Worm (Caenorhabditis elegans) whole organism, L1 larva: ENCODE data around the gene etc-1.

Experiments used
- C16A3.4 ChIP-seq: fragments of 150-350 bp; optimal IDR thresholded peaks from 2 replicates; lab custom pipeline; 2014; ENCODE audit warnings: missing biosample characterization, missing genetic modification characterization
- F16B12.6 ChIP-seq: fragments of 150-350 bp; optimal IDR thresholded peaks from 2 replicates; lab custom pipeline; 2014; ENCODE audit warnings: missing biosample characterization, missing genetic modification characterization
- aha-1 ChIP-seq: fragments of 150-350 bp; optimal IDR thresholded peaks from 2 replicates; lab custom pipeline; 2014; ENCODE audit warnings: missing biosample characterization, missing genetic modification characterization
- blmp-1 ChIP-seq: fragments of 150-350 bp; optimal IDR thresholded peaks from 2 replicates; lab custom pipeline; 2014; ENCODE audit warnings: missing biosample characterization, missing genetic modification characterization
- ceh-63 ChIP-seq: fragments of 200-800 bp; sonication (Bioruptor generic); optimal IDR thresholded peaks from 2 replicates; lab custom pipeline; 2018; ENCODE audit warnings: mild to moderate bottlenecking, missing genetic modification characterization, missing compliant biosample characterization
- ceh-82 ChIP-seq, 3 experiments: fragments of 150-350 bp in 1 of 3; sonication (generic microtip) in 2 of 3; optimal IDR thresholded peaks; 2 replicates each; lab custom pipeline; 2014 to 2017; ENCODE audit warnings: missing biosample characterization in 3 of 3, missing genetic modification characterization in 3 of 3
- ces-1 ChIP-seq: fragments of 150-350 bp; optimal IDR thresholded peaks from 2 replicates; lab custom pipeline; 2014; ENCODE audit warnings: missing biosample characterization, missing genetic modification reagents, missing genetic modification characterization
- dpl-1 ChIP-seq, 3 experiments: fragments of 150-350 bp in 2 of 3; sonication (generic microtip) in 1 of 3; optimal IDR thresholded peaks; 2 replicates each; lab custom pipeline; 2014 to 2017; ENCODE audit warnings: missing biosample characterization in 3 of 3, missing genetic modification characterization in 3 of 3, missing genetic modification reagents in 3 of 3
- dsc-1 ChIP-seq: sonication (generic microtip); optimal IDR thresholded peaks from 2 replicates; lab custom pipeline; 2016; ENCODE audit warnings: mild to moderate bottlenecking, missing genetic modification characterization, missing compliant biosample characterization
- efl-1 ChIP-seq, 4 experiments: fragments of 150-350 bp; optimal IDR thresholded peaks in 3 of 4; peaks in 1 of 4; 1 replicate in 1 of 4; 2 replicates in 3 of 4; lab custom pipeline; 2014; ENCODE audit warnings: missing biosample characterization in 2 of 4, missing genetic modification characterization in 2 of 4, missing genetic modification reagents in 2 of 4
- egl-27 ChIP-seq, 2 experiments: fragments of 150-350 bp in 1 of 2; sonication (generic microtip); optimal IDR thresholded peaks; 3 replicates each; lab custom pipeline; 2017 to 2018; ENCODE audit warnings: missing biosample characterization in 2 of 2, missing genetic modification characterization in 2 of 2, missing genetic modification reagents in 2 of 2
- elt-2 ChIP-seq: sonication (generic microtip); optimal IDR thresholded peaks from 2 replicates; lab custom pipeline; 2016; ENCODE audit warnings: missing genetic modification characterization, mild to moderate bottlenecking, inconsistent platforms, missing compliant biosample characterization, missing genetic modification reagents
- elt-3 ChIP-seq, 6 experiments: fragments of 150-350 bp in 1 of 6; sonication (generic microtip); optimal IDR thresholded peaks; 2 replicates each; lab custom pipeline; 2017 to 2018; ENCODE audit warnings: missing biosample characterization in 6 of 6, missing genetic modification characterization in 6 of 6, inconsistent platforms in 1 of 6
- ets-5 ChIP-seq: fragments of 200-800 bp; sonication (Bioruptor generic); IDR thresholded peaks from 2 replicates; pipeline ENCODE4 v1.3.6; 2022; ENCODE audit warnings: missing genetic modification characterization, missing compliant biosample characterization
- fkh-4 ChIP-seq: sonication (generic microtip); optimal IDR thresholded peaks from 2 replicates; lab custom pipeline; 2016; ENCODE audit warnings: missing compliant biosample characterization, missing genetic modification characterization, borderline replicate concordance
- fkh-8 ChIP-seq: sonication (generic microtip); optimal IDR thresholded peaks from 2 replicates; lab custom pipeline; 2016; ENCODE audit warnings: mild to moderate bottlenecking, missing genetic modification characterization, missing compliant biosample characterization
- fos-1 ChIP-seq: fragments of 150-350 bp; optimal IDR thresholded peaks from 2 replicates; lab custom pipeline; 2014; ENCODE audit warnings: missing biosample characterization, missing genetic modification characterization
- grh-1 ChIP-seq: fragments of 200-800 bp; sonication (Bioruptor generic); IDR thresholded peaks from 2 replicates; pipeline ENCODE4 v1.3.6; 2022; ENCODE audit warnings: missing genetic modification reagents, missing genetic modification characterization, missing compliant biosample characterization
- hlh-17 ChIP-seq: fragments of 200-800 bp; sonication (Bioruptor generic); optimal IDR thresholded peaks from 2 replicates; lab custom pipeline; 2018; ENCODE audit warnings: missing genetic modification characterization, mild to moderate bottlenecking, missing compliant biosample characterization, moderate library complexity, borderline replicate concordance
- hlh-4 ChIP-seq: sonication (generic microtip); optimal IDR thresholded peaks from 2 replicates; lab custom pipeline; 2016; ENCODE audit warnings: mild to moderate bottlenecking, missing genetic modification characterization, missing compliant biosample characterization
- hpl-2 ChIP-seq: fragments of 150-350 bp; optimal IDR thresholded peaks from 2 replicates; lab custom pipeline; 2014; ENCODE audit warnings: missing biosample characterization, missing genetic modification reagents, missing genetic modification characterization
- lin-14 ChIP-seq: fragments of 200-800 bp; sonication (Bioruptor generic); optimal IDR thresholded peaks from 2 replicates; lab custom pipeline; 2018; ENCODE audit warnings: mild to moderate bottlenecking, missing genetic modification characterization, moderate library complexity, missing compliant biosample characterization
- lin-15B ChIP-seq: fragments of 150-350 bp; sonication (generic microtip); optimal IDR thresholded peaks from 3 replicates; lab custom pipeline; 2014; ENCODE audit warnings: missing biosample characterization, missing genetic modification characterization
- lin-35 ChIP-seq, 2 experiments: fragments of 150-350 bp; optimal IDR thresholded peaks; 2 replicates each; lab custom pipeline; 2014; ENCODE audit warnings: missing biosample characterization in 2 of 2, missing genetic modification characterization in 2 of 2, missing genetic modification reagents in 2 of 2
- lin-39 ChIP-seq: fragments of 150-350 bp; optimal IDR thresholded peaks from 2 replicates; lab custom pipeline; 2014; ENCODE audit warnings: missing biosample characterization, missing genetic modification reagents, missing genetic modification characterization
- lir-3 ChIP-seq: sonication (generic microtip); optimal IDR thresholded peaks from 2 replicates; lab custom pipeline; 2016; ENCODE audit warnings: mild to moderate bottlenecking, missing genetic modification characterization, moderate library complexity, missing compliant biosample characterization; ENCODE audit not compliant: poor library complexity
- lsy-2 ChIP-seq, 2 experiments: fragments of 150-350 bp; optimal IDR thresholded peaks; 2 replicates each; lab custom pipeline; 2014; ENCODE audit warnings: missing biosample characterization in 2 of 2, missing genetic modification characterization in 2 of 2
- mep-1 ChIP-seq: fragments of 150-350 bp; optimal IDR thresholded peaks from 2 replicates; lab custom pipeline; 2014; ENCODE audit warnings: missing biosample characterization, missing genetic modification characterization
- nhr-11 ChIP-seq: fragments of 150-350 bp; optimal IDR thresholded peaks from 2 replicates; lab custom pipeline; 2014; ENCODE audit warnings: missing biosample characterization, missing genetic modification characterization
- nhr-19 ChIP-seq: fragments of 200-800 bp; sonication (Bioruptor generic); conservative IDR thresholded peaks from 2 replicates; pipeline ENCODE4 v1.3.6; 2022; ENCODE audit warnings: missing genetic modification characterization, missing compliant biosample characterization
- nhr-71 ChIP-seq: sonication (generic microtip); optimal IDR thresholded peaks from 2 replicates; lab custom pipeline; 2016; ENCODE audit warnings: mild to moderate bottlenecking, missing genetic modification characterization, moderate library complexity, missing compliant biosample characterization
- nhr-85 ChIP-seq: sonication (generic microtip); peaks from one replicate; lab custom pipeline; 2016; ENCODE audit warnings: missing genetic modification characterization, inconsistent platforms, missing compliant biosample characterization
- pax-3 ChIP-seq: fragments of 200-800 bp; sonication (Bioruptor generic); optimal IDR thresholded peaks from 2 replicates; lab custom pipeline; 2018; ENCODE audit warnings: mild to moderate bottlenecking, missing genetic modification characterization, moderate library complexity, missing compliant biosample characterization
- snpc-4 ChIP-seq: fragments of 150-350 bp; optimal IDR thresholded peaks from 2 replicates; lab custom pipeline; 2014; ENCODE audit warnings: missing biosample characterization, missing genetic modification characterization
- sup-37 ChIP-seq: fragments of 200-800 bp; sonication (Bioruptor generic); optimal IDR thresholded peaks from 2 replicates; lab custom pipeline; 2018; ENCODE audit warnings: mild to moderate bottlenecking, missing genetic modification characterization, missing compliant biosample characterization
- tlp-1 ChIP-seq: fragments of 150-350 bp; optimal IDR thresholded peaks from 2 replicates; lab custom pipeline; 2014; ENCODE audit warnings: missing biosample characterization, missing genetic modification characterization
- xbp-1 ChIP-seq: sonication (generic microtip); optimal IDR thresholded peaks from 2 replicates; lab custom pipeline; 2016; ENCODE audit warnings: missing genetic modification characterization, missing compliant biosample characterization
- zag-1 ChIP-seq: fragments of 150-350 bp; optimal IDR thresholded peaks from 2 replicates; lab custom pipeline; 2014; ENCODE audit warnings: missing biosample characterization, missing genetic modification characterization
- zip-4 ChIP-seq: fragments of 200-800 bp; sonication (Bioruptor generic); optimal IDR thresholded peaks from 2 replicates; lab custom pipeline; 2018; ENCODE audit warnings: mild to moderate bottlenecking, missing genetic modification characterization, moderate library complexity, missing compliant biosample characterization
- ztf-11 ChIP-seq, 2 experiments: sonication (generic microtip); optimal IDR thresholded peaks; 2 replicates each; lab custom pipeline; 2016 to 2017; ENCODE audit warnings: missing genetic modification characterization in 2 of 2, missing biosample characterization in 1 of 2, missing compliant biosample characterization in 1 of 2

etc-1 gene

ce11 chrII:8641131-8641530 is 23.5 kb upstream of the etc-1 start, which contains the start of gene D2085.7 (continued):
- no peak for TF ChIP-seq aha-1 (tag; lab: Kevin White, UChicago)
- no peak for TF ChIP-seq ceh-82 (tag; optimal IDR thresholded peaks at IDR 0.05; lab: Kevin White, UChicago)
- no peak for TF ChIP-seq zag-1 (tag; lab: Kevin White, UChicago)
- TF ChIP-seq ztf-11 (tag; optimal IDR thresholded peaks at IDR 0.05; lab: Kevin White, UChicago): no peak
- no peak for TF ChIP-seq nhr-11 (tag; lab: Kevin White, UChicago)
- TF ChIP-seq, all 84 proteins: peak for 6

- TF ChIP-seq blmp-1 (tag; lab: Kevin White, UChicago) (peak; percentile 83), lin-14 (peak; percentile 13), xbp-1 (tag; lab: Kevin White, UChicago) (no peak)
- TF ChIP-seq, all 84 proteins: peak for 2
Measured at ce11 chrII:8642376-8642775, 22.3 kb upstream of the etc-1 start.

DNA sequence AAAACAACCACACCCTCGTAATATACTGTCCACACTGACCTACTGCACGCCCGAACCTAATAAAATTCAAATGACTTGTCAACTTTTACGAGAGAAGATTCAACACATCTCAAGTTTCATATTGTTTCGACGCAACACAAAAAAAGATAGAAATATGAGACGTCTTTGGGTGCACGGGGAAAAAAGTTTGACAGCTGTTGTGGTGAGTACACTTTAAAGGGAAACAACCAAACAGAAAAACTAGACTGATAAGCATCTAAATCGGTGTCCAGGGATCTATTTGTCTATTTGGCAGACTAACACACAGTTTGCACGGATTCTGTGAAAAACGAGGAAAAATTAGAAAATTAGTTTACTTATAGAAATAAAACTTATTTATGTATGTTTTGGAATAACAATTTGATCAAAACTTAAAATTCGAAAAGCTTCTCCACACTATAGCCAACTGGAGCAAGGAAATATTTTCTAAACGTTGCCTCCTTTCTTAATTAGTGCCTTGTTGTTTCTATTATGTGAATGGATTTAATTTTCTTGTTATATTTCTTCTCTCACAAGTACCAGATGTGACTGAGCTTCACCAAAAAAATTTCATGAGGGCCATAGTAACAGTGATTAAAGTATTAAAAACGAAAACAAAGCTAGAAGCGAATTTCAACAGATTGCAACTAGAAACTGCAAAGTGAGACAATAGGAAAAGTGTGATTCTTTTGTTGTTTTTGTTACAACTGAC is 20.8 kb upstream of the etc-1 start:
- TF ChIP-seq ceh-63 (GFP tag; lab: Kevin White, UChicago) (no peak), xbp-1 (tag; lab: Kevin White, UChicago) (no peak), lin-14 (peak; percentile 58), nhr-71 (tag; lab: Kevin White, UChicago) (peak; percentile 18), efl-1 (optimal IDR thresholded peaks at IDR 0.05; lab: Kevin White, UChicago) (no peak), efl-1 (GFP tag; optimal IDR thresholded peaks at IDR 0.05 in 1 of 2; lab: Kevin White, UChicago) (peak in 1 of 2 experiments; percentile 67), dsc-1 (peak; percentile 90), blmp-1 (tag; lab: Kevin White, UChicago) (peak; percentile 37), lsy-2 (tag; optimal IDR thresholded peaks at IDR 0.05; lab: Kevin White, UChicago) (peak in 1 of 2 experiments; percentile 20), fkh-4 (peak; percentile 76)
- TF ChIP-seq, all 84 proteins: peak for 7

- TF ChIP-seq hlh-17: no peak
- no peak for TF ChIP-seq hpl-2 (GFP tag; lab: Kevin White, UChicago)
- TF ChIP-seq blmp-1 (tag; lab: Kevin White, UChicago): no peak
- no peak for TF ChIP-seq C16A3.4
- no peak for TF ChIP-seq nhr-85 (tag; lab: Kevin White, UChicago)
- TF ChIP-seq lir-3: no peak
- TF ChIP-seq elt-2 (tag; lab: Kevin White, UChicago): no peak
- no peak for TF ChIP-seq lin-14
- no peak for TF ChIP-seq hlh-4
- no peak for TF ChIP-seq tlp-1
Measured at ce11 chrII:8646437-8646836, 18.2 kb upstream of the etc-1 start.

DNA sequence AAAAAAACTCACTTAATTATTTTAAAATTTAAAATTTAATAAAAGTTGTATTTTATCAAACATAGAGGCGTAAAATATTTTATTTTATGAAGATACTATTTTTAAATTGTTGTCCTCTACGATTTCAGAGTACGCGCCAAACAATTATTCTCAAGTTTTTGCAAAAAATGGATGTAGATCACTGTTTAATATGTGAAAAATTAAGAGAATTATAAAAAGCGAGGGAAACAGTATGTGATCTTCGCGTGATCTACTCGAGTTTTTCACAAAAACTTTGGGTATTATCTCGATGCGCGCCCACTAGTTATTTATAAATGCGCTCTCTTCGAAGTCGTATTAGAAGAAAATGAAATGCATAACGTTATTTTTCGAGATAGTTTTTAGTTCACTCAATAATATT is 15.8 kb upstream of the etc-1 start:
- TF ChIP-seq fos-1 (tag; lab: Kevin White, UChicago): no peak
- no peak for TF ChIP-seq efl-1 (optimal IDR thresholded peaks at IDR 0.05; lab: Kevin White, UChicago)
- no peak for TF ChIP-seq efl-1 (GFP tag; optimal IDR thresholded peaks at IDR 0.05 in 1 of 2; lab: Kevin White, UChicago)
- TF ChIP-seq zip-4: no peak
- TF ChIP-seq grh-1 (GFP tag; lab: Robert Waterston, UW): no peak
- no peak for TF ChIP-seq hlh-17
- no peak for TF ChIP-seq lin-39
- no peak for TF ChIP-seq sup-37
- TF ChIP-seq C16A3.4: no peak
- no peak for TF ChIP-seq mep-1 (tag; lab: Kevin White, UChicago)
- TF ChIP-seq, all 84 proteins: peak for 0

- TF ChIP-seq xbp-1 (tag; lab: Kevin White, UChicago): no peak
- no peak for TF ChIP-seq zip-4
- TF ChIP-seq elt-3 (tag; optimal IDR thresholded peaks at IDR 0.05; lab: Kevin White, UChicago): peak in 2 of 6 experiments; percentile 44 to 91
- no peak for TF ChIP-seq fkh-8 (tag; lab: Kevin White, UChicago)
- TF ChIP-seq F16B12.6 (tag; lab: Kevin White, UChicago): peak; percentile 13
- TF ChIP-seq pax-3 (tag; lab: Kevin White, UChicago): no peak
- no peak for TF ChIP-seq snpc-4 (tag; lab: Kevin White, UChicago)
- no peak for TF ChIP-seq ets-5 (GFP tag; lab: Robert Waterston, UW)
- peak in 1 of 2 experiments; percentile 17 for TF ChIP-seq efl-1 (optimal IDR thresholded peaks at IDR 0.05; lab: Kevin White, UChicago)
- peak in 1 of 2 experiments; percentile 92 for TF ChIP-seq efl-1 (GFP tag; optimal IDR thresholded peaks at IDR 0.05 in 1 of 2; lab: Kevin White, UChicago)
- TF ChIP-seq mep-1 (tag; lab: Kevin White, UChicago): peak; percentile 59
- TF ChIP-seq ces-1 (GFP tag; lab: Kevin White, UChicago): no peak
- no peak for TF ChIP-seq egl-27 (tag; optimal IDR thresholded peaks at IDR 0.05; lab: Kevin White, UChicago)
- peak in 2 of 3 experiments; percentile 4 to 8 for TF ChIP-seq dpl-1 (GFP tag; optimal IDR thresholded peaks at IDR 0.05; lab: Kevin White, UChicago)
- no peak for TF ChIP-seq nhr-19 (GFP tag; lab: Robert Waterston, UW)
- TF ChIP-seq lin-15B (tag; lab: Kevin White, UChicago): no peak
- peak in 1 of 2 experiments; percentile 58 for TF ChIP-seq lin-35 (GFP tag; optimal IDR thresholded peaks at IDR 0.05; lab: Kevin White, UChicago)
Measured at ce11 chrII:8650644-8651159, 13.9 kb upstream of the etc-1 start, which contains the start of gene pyr-1. pyr-1 (plus strand) TSS chrII:8651109.
